Fruit fly (Drosophila melanogaster): ENCODE measurements around the gene smg.

smg gene

dm6 chr3L:9027122-9027696 is 29.4 kb upstream of the smg start:
- TF ChIP-seq CG17801 (GFP tag; optimal IDR thresholded peaks at IDR 0.05; ENCODE audit: partially characterized antibody): no peak

DNA sequence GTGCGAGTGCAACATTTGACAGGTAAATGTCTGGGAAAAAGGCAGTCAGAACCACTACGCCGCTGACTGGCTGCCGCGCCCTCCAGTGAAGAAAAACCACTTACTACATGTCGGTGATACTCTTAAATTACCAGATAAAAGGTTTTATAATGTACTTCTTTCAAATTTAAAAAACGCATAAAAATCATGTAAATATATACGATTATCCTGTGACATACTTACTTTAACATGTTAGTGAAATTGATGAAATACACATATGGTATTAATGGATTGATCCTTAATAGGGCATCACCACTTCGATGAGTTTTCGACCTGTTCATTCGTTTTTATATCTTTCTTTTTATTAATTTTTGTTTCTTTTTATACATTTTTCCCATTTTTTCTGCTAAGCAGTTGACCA is 28.8 kb upstream of the smg start:
- TF ChIP-seq CG17801 (GFP tag; optimal IDR thresholded peaks at IDR 0.05; ENCODE audit: partially characterized antibody): no peak

- no peak for TF ChIP-seq CG17801 (GFP tag; optimal IDR thresholded peaks at IDR 0.05; ENCODE audit: partially characterized antibody)
Observed at dm6 chr3L:9025680-9026079, 27.9 kb upstream of the smg start.

dm6 chr3L:9025178-9025577 is 27.4 kb upstream of the smg start:
- no peak for TF ChIP-seq CG17801 (GFP tag; optimal IDR thresholded peaks at IDR 0.05; ENCODE audit: partially characterized antibody)

DNA sequence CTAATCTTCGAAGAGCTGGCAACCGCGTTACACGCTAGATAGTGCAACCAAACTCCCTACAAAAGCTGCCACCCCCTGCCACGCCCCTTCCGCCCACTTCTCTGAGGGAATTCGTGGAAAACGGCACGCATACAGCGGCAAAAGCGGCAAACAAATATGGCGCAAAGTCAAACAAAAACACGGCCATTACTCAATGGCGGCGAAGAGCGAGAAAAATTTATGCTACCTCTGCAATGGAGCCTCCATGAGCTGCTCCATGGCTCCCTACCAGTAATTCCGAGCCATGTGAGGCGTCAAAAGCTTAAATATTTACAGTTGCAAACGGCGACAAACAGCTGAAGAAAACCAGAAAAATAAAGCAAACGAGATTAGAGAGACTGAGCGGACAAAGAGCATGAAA is 27.0 kb upstream of the smg start:
- no peak for TF ChIP-seq CG17801 (GFP tag; optimal IDR thresholded peaks at IDR 0.05; ENCODE audit: partially characterized antibody)

- no peak for TF ChIP-seq CG17801 (GFP tag; optimal IDR thresholded peaks at IDR 0.05; ENCODE audit: partially characterized antibody)
Observed at dm6 chr3L:9023627-9024026, 25.8 kb upstream of the smg start.

dm6 chr3L:9020436-9021370 is 22.9 kb upstream of the smg start:
- TF ChIP-seq CG17801 (GFP tag; optimal IDR thresholded peaks at IDR 0.05; ENCODE audit: partially characterized antibody): no peak

DNA sequence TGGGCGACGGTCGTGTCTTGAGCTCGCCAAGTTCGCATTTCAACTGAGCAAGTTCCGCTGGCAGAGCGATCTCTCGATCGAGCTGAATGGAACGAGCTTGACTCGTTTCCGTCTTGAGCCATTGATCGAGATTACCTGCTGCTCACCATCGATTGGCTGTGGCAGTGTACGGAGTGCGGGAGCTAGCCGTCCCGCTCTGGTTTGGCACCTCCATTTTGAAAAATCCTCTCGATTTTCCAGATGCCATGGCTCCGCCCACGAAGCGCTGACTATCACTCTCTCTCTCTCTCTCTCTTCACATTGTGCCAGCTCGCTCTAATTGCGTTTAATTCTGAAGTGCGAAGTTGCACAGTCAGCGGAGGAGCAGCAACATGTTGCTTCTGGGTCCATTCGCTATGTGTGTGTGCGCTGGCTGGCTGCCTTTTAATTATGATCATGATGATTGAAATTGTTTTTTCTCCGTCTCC is 21.4 kb upstream of the smg start, which contains the start of gene Doc2:
Doc2 (minus strand) TSS at position 51 of the 467 bp plus-strand sequence.
- TF ChIP-seq CG17801 (GFP tag; optimal IDR thresholded peaks at IDR 0.05; ENCODE audit: partially characterized antibody): no peak

- no peak for TF ChIP-seq CG17801 (GFP tag; optimal IDR thresholded peaks at IDR 0.05; ENCODE audit: partially characterized antibody)
Observed at dm6 chr3L:9017414-9017813, 19.6 kb upstream of the smg start.

DNA sequence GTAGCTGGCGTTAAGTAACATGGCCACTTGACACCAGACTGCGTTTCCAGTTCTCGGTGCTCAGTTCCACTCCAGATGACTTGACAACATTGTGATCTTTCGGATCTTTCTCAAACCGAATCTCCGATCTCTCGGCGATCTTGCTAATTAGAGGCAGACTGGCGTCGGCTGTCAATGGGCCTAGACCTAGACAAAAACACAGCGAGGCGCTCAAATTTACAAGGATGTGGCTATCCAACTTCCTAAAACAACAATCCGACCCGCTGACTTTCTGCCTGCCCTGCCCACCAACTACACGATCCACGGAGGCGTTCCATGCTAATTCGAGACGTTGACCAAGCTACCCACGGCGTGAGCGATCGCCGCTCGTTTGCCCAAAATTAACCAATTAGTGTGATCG is 16.0 kb upstream of the smg start:
- TF ChIP-seq CG17801 (GFP tag; optimal IDR thresholded peaks at IDR 0.05; ENCODE audit: partially characterized antibody): no peak

- TF ChIP-seq CG17801 (GFP tag; optimal IDR thresholded peaks at IDR 0.05; ENCODE audit: partially characterized antibody): no peak
Observed at dm6 chr3L:9011485-9012389, 13.9 kb upstream of the smg start.

DNA sequence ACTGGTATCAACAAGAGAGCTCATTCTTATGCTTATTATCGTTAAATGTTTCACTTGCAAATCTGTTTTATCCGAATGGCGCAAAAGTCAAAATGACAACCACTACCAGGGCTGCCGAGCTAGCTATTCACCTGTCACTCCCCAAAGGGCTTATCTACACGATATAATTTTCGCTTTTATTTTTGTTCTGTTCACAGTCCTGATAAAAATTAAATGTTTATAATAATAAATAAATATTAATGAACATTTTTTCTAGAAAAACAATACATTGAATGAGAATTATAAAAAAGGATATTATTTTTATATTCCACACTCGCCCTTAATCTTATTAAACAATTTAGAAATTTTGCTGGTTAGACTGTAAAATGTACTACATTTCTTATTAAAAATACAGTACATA is 11.9 kb upstream of the smg start, which contains the start of gene CG5194:
CG5194 (minus strand) TSS at position 101 of the 400 bp plus-strand sequence.
- TF ChIP-seq CG17801 (GFP tag; optimal IDR thresholded peaks at IDR 0.05; ENCODE audit: partially characterized antibody): no peak

- no peak for TF ChIP-seq CG17801 (GFP tag; optimal IDR thresholded peaks at IDR 0.05; ENCODE audit: partially characterized antibody)
Observed at dm6 chr3L:9004788-9005246, 7.0 kb upstream of the smg start, which contains the start of gene Doc3. Gene Doc3, plus strand, starts transcription at chr3L:9005196.

DNA sequence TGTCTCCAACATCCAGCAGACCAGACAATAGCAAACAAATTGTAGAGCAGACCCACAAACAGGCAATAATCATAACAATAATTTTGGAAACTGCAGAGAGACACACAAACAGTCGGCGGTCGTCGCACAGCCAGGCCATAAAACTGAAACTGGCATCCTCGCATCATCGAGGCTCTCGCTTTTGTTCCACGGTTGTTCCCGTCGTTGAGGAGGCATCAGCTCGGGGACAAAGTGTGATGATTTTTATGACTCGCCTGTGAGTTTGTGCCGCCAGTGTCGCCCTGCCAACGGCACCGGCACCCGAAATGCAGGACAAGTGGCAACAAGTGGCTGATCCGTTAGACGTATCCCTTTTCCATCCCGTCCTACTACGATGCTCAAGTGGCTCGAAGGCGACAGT is 5.6 kb upstream of the smg start:
- TF ChIP-seq CG17801 (GFP tag; optimal IDR thresholded peaks at IDR 0.05; ENCODE audit: partially characterized antibody): no peak

dm6 chr3L:9002527-9002926 is 4.7 kb upstream of the smg start:
- no peak for TF ChIP-seq CG17801 (GFP tag; optimal IDR thresholded peaks at IDR 0.05; ENCODE audit: partially characterized antibody)
